Worm (Caenorhabditis elegans) whole organism, early embryonic: ENCODE results near the gene C45B2.6.
A peak's percentile ranks its signal among the peaks of the same experiment; 100 is the strongest.

ENCODE experiments used
- B0310.2 ChIP-seq: sonication (generic microtip); optimal IDR thresholded peaks from 2 replicates; lab custom pipeline; 2016; ENCODE audit warnings: mild to moderate bottlenecking, missing genetic modification characterization, missing compliant biosample characterization
- F13C5.2 ChIP-seq: sonication (generic microtip); optimal IDR thresholded peaks from 2 replicates; lab custom pipeline; 2017; ENCODE audit warnings: mild to moderate bottlenecking, missing genetic modification characterization, inconsistent platforms, missing compliant biosample characterization
- ama-1 ChIP-seq: fragments of 150-350 bp; optimal IDR thresholded peaks from 2 replicates; lab custom pipeline; 2014
- ceh-13 ChIP-seq: fragments of 200-800 bp; sonication (Bioruptor generic); optimal IDR thresholded peaks from 2 replicates; lab custom pipeline; 2018; ENCODE audit warnings: mild to moderate bottlenecking, missing genetic modification characterization, missing compliant biosample characterization
- ets-7 ChIP-seq: sonication (generic microtip); optimal IDR thresholded peaks from 2 replicates; lab custom pipeline; 2016; ENCODE audit warnings: missing genotype, missing genetic modification characterization, missing compliant biosample characterization
- flt-1 ChIP-seq: fragments of 200-800 bp; sonication (Bioruptor generic); IDR thresholded peaks from 2 replicates; pipeline ENCODE4 v1.3.6; 2022; ENCODE audit warnings: missing genetic modification characterization, missing compliant biosample characterization
- hmbx-1 ChIP-seq: sonication (generic microtip); optimal IDR thresholded peaks from 2 replicates; lab custom pipeline; 2016; ENCODE audit warnings: mild to moderate bottlenecking, missing genetic modification characterization, missing compliant biosample characterization
- hmg-4 ChIP-seq: fragments of 200-800 bp; sonication (Bioruptor generic); optimal IDR thresholded peaks from 2 replicates; lab custom pipeline; 2018; ENCODE audit warnings: mild to moderate bottlenecking, missing genetic modification characterization, missing compliant biosample characterization
- pes-1 ChIP-seq: fragments of 200-800 bp; sonication (Bioruptor generic); IDR thresholded peaks from 2 replicates; pipeline ENCODE4 v1.3.6; 2022; ENCODE audit warnings: missing genetic modification reagents, missing genetic modification characterization, missing compliant biosample characterization
- scrt-1 ChIP-seq: fragments of 200-800 bp; sonication (Bioruptor generic); IDR thresholded peaks from 2 replicates; pipeline ENCODE4 v1.3.6; 2022; ENCODE audit warnings: missing genetic modification characterization, missing compliant biosample characterization
- sea-1 ChIP-seq: fragments of 200-800 bp; sonication (Bioruptor generic); conservative IDR thresholded peaks from 2 replicates; pipeline ENCODE4 v1.3.6; 2022; ENCODE audit warnings: missing genetic modification characterization, missing compliant biosample characterization
- tbx-11 ChIP-seq: fragments of 200-800 bp; sonication (Bioruptor generic); IDR thresholded peaks from 2 replicates; pipeline ENCODE4 v1.3.6; 2022; ENCODE audit warnings: missing genetic modification characterization, missing compliant biosample characterization
- tbx-37 ChIP-seq: fragments of 200-800 bp; sonication (Bioruptor generic); conservative IDR thresholded peaks from 2 replicates; pipeline ENCODE4 v1.3.6; 2022; ENCODE audit warnings: missing genetic modification reagents, missing genetic modification characterization, missing compliant biosample characterization
- tra-4 ChIP-seq: sonication (generic microtip); optimal IDR thresholded peaks from 2 replicates; lab custom pipeline; 2017; ENCODE audit warnings: missing genetic modification characterization, missing compliant biosample characterization

ce11 chrX:6091967-6092366 is 39.3 kb downstream of the C45B2.6 start, which contains the start of gene hsp-3:
- TF ChIP-seq B0310.2 (tag; lab: Kevin White, UChicago) (peak; percentile 49), flt-1 (GFP tag; lab: Robert Waterston, UW) (0 out of 2 replicates have a peak, but pooled peaks have one; percentile 36), sea-1 (GFP tag; lab: Robert Waterston, UW) (0 out of 2 replicates have a peak, but pooled peaks have one; percentile 69), ama-1 (lab: Kevin White, UChicago) (no peak), ceh-13 (no peak), tbx-37 (GFP tag; lab: Robert Waterston, UW) (peak; percentile 47), tbx-11 (peak; percentile 51; the same call in 1 of the 2 replicates), ets-7 (tag; lab: Kevin White, UChicago) (peak; percentile 5), pes-1 (GFP tag; lab: Robert Waterston, UW) (no peak), hmbx-1 (tag; lab: Kevin White, UChicago) (no peak), scrt-1 (GFP tag; lab: Robert Waterston, UW) (no peak), F13C5.2 (peak; percentile 74), hmg-4 (GFP tag; lab: Kevin White, UChicago) (peak; percentile 48), tra-4 (tag; lab: Kevin White, UChicago) (peak; percentile 39)
